Fruit fly (Drosophila melanogaster) whole organism, embryonic: Measurements from ENCODE around the gene CG34305.

Experiments used
- BEAF-32 ChIP-seq: fragments of 200-800 bp; sonication (Bioruptor generic); optimal IDR thresholded peaks from 3 replicates; lab custom pipeline; 2017; ENCODE audit warnings: missing biosample characterization, missing genetic modification characterization, mild to moderate bottlenecking, moderate library complexity, missing genetic modification reagents
- Blimp-1 ChIP-seq: fragments of 200-800 bp; sonication (Bioruptor generic); optimal IDR thresholded peaks from 3 replicates; lab custom pipeline; 2018; ENCODE audit warnings: missing biosample characterization, missing genetic modification characterization, mild to moderate bottlenecking, moderate library complexity, missing genetic modification reagents
- CG11695 ChIP-seq: fragments of 200-800 bp; sonication (Bioruptor generic); IDR thresholded peaks from 3 replicates; pipeline ENCODE4 v1.3.6; 2022; ENCODE audit warnings: missing biosample characterization, missing genetic modification characterization
- CG12769 ChIP-seq: fragments of 200-800 bp; sonication (Bioruptor generic); optimal IDR thresholded peaks from 2 replicates; lab custom pipeline; 2019; ENCODE audit warnings: missing biosample characterization, mild to moderate bottlenecking, missing genetic modification characterization, moderate library complexity
- CG13287 ChIP-seq: fragments of 200-800 bp; sonication (Bioruptor generic); IDR thresholded peaks from 2 replicates; pipeline ENCODE4 v1.3.6; 2022; ENCODE audit warnings: missing biosample characterization, missing genetic modification characterization; ENCODE audit not compliant: partially characterized antibody
- CG14441 ChIP-seq: fragments of 200-800 bp; sonication (Bioruptor generic); IDR thresholded peaks from 2 replicates; pipeline ENCODE4 v1.3.6; 2022; ENCODE audit warnings: missing biosample characterization, missing genetic modification characterization
- CG17186 ChIP-seq: fragments of 200-800 bp; sonication (Bioruptor generic); optimal IDR thresholded peaks from 3 replicates; lab custom pipeline; 2017; ENCODE audit warnings: missing biosample characterization, missing genetic modification reagents, missing genetic modification characterization
- CG17361 ChIP-seq: fragments of 200-800 bp; sonication (Bioruptor generic); IDR thresholded peaks from 3 replicates; pipeline ENCODE4 v1.3.6; 2022; ENCODE audit warnings: missing biosample characterization, missing genetic modification characterization
- CG17612 ChIP-seq: fragments of 200-800 bp; sonication (Bioruptor generic); IDR thresholded peaks from 2 replicates; pipeline ENCODE4 v1.3.6; 2022; ENCODE audit warnings: missing biosample characterization, missing genetic modification characterization
- CG17829 ChIP-seq: fragments of 200-800 bp; optimal IDR thresholded peaks from 2 replicates; lab custom pipeline; 2019; ENCODE audit warnings: missing biosample characterization, mild to moderate bottlenecking, missing genetic modification characterization, moderate library complexity
- CG18476 ChIP-seq: fragments of 200-800 bp; sonication (Bioruptor generic); optimal IDR thresholded peaks from 2 replicates; lab custom pipeline; 2016; ENCODE audit warnings: missing biosample characterization, mild to moderate bottlenecking, missing genetic modification characterization
- CG2116 ChIP-seq: fragments of 200-800 bp; sonication (Bioruptor generic); optimal IDR thresholded peaks from 3 replicates; lab custom pipeline; 2018; ENCODE audit warnings: missing biosample characterization, mild to moderate bottlenecking, missing genetic modification characterization
- CG2199 ChIP-seq: fragments of 200-800 bp; sonication (Bioruptor generic); IDR thresholded peaks from 3 replicates; pipeline ENCODE4 v1.3.6; 2022; ENCODE audit warnings: missing biosample characterization, missing genetic modification characterization
- CG33213 ChIP-seq: fragments of 200-800 bp; sonication (Bioruptor generic); optimal IDR thresholded peaks from 3 replicates; lab custom pipeline; 2016; ENCODE audit warnings: missing biosample characterization, missing genetic modification characterization
- CG34376 ChIP-seq: fragments of 200-800 bp; sonication (Bioruptor generic); optimal IDR thresholded peaks from 2 replicates; lab custom pipeline; 2018; ENCODE audit warnings: missing biosample characterization, mild to moderate bottlenecking, missing genetic modification characterization
- CG42726 ChIP-seq: fragments of 200-800 bp; sonication (Bioruptor generic); IDR thresholded peaks from 2 replicates; pipeline ENCODE4 v1.3.6; 2022; ENCODE audit warnings: missing biosample characterization, missing genetic modification characterization; ENCODE audit not compliant: partially characterized antibody
- CG43689 ChIP-seq: fragments of 200-800 bp; sonication (Bioruptor generic); IDR thresholded peaks from 2 replicates; pipeline ENCODE4 v1.3.6; 2022; ENCODE audit warnings: missing biosample characterization, missing genetic modification characterization
- CG6175 ChIP-seq: fragments of 200-800 bp; sonication (Bioruptor generic); IDR thresholded peaks from 3 replicates; pipeline ENCODE4 v1.3.6; 2022; ENCODE audit warnings: missing biosample characterization, missing genetic modification characterization
- CG6765 ChIP-seq: fragments of 200-800 bp; sonication (Bioruptor generic); optimal IDR thresholded peaks from 3 replicates; lab custom pipeline; 2017; ENCODE audit warnings: missing biosample characterization, mild to moderate bottlenecking, missing genetic modification characterization
- CG6791 ChIP-seq: fragments of 200-800 bp; sonication (Bioruptor generic); IDR thresholded peaks from 3 replicates; pipeline ENCODE4 v1.3.6; 2022; ENCODE audit warnings: missing biosample characterization, missing genetic modification characterization; ENCODE audit not compliant: partially characterized antibody
- CG7556 ChIP-seq: fragments of 200-800 bp; sonication (Bioruptor generic); optimal IDR thresholded peaks from 2 replicates; lab custom pipeline; 2017; ENCODE audit warnings: missing biosample characterization, mild to moderate bottlenecking, missing genetic modification characterization
- CG9876 ChIP-seq: fragments of 200-800 bp; sonication (Bioruptor generic); optimal IDR thresholded peaks from 2 replicates; lab custom pipeline; 2016; ENCODE audit warnings: missing biosample characterization, missing genetic modification characterization
- CTCF ChIP-seq: fragments of 200-800 bp; sonication (Bioruptor generic); optimal IDR thresholded peaks from 2 replicates; lab custom pipeline; 2017; ENCODE audit warnings: missing biosample characterization, mild to moderate bottlenecking, missing genetic modification characterization, moderate library complexity
- Dip3 ChIP-seq: fragments of 200-800 bp; sonication (Bioruptor generic); optimal IDR thresholded peaks from 3 replicates; lab custom pipeline; 2016; ENCODE audit warnings: missing biosample characterization, missing genetic modification characterization
- Doc3 ChIP-seq: fragments of 200-800 bp; sonication (Bioruptor generic); IDR thresholded peaks from 3 replicates; pipeline ENCODE4 v1.3.6; 2022; ENCODE audit warnings: missing biosample characterization, missing genetic modification characterization; ENCODE audit not compliant: partially characterized antibody
- E2f2 ChIP-seq: fragments of 200-800 bp; sonication (Bioruptor generic); IDR thresholded peaks from 2 replicates; pipeline ENCODE4 v1.3.6; 2022; ENCODE audit warnings: missing biosample characterization, missing genetic modification characterization
- HmgZ ChIP-seq: fragments of 200-800 bp; sonication (Bioruptor generic); optimal IDR thresholded peaks from 2 replicates; lab custom pipeline; 2018; ENCODE audit warnings: missing biosample characterization, mild to moderate bottlenecking, missing genetic modification characterization
- Hmr ChIP-seq: fragments of 200-800 bp; sonication (Bioruptor generic); optimal IDR thresholded peaks from 3 replicates; lab custom pipeline; 2017; ENCODE audit warnings: mild to moderate bottlenecking, missing biosample characterization, missing genetic modification reagents, missing genetic modification characterization
- Hr3 ChIP-seq: fragments of 200-800 bp; sonication (Bioruptor generic); optimal IDR thresholded peaks from 3 replicates; lab custom pipeline; 2016; ENCODE audit warnings: missing biosample characterization, missing genetic modification characterization
- Hr39 ChIP-seq: fragments of >200 bp; optimal IDR thresholded peaks from 2 replicates; lab custom pipeline; 2017
- Lhr ChIP-seq: fragments of 200-800 bp; sonication (Bioruptor generic); optimal IDR thresholded peaks from 3 replicates; lab custom pipeline; 2017; ENCODE audit warnings: mild to moderate bottlenecking, missing biosample characterization, missing genetic modification reagents, missing genetic modification characterization
- Poxn ChIP-seq: fragments of 200-800 bp; sonication (Bioruptor generic); IDR thresholded peaks from 2 replicates; pipeline ENCODE4 v1.3.6; 2022; ENCODE audit warnings: missing biosample characterization, missing genetic modification characterization
- Scr ChIP-seq: fragments of 200-800 bp; sonication (Bioruptor generic); IDR thresholded peaks from 2 replicates; pipeline ENCODE4 v1.3.6; 2022; ENCODE audit warnings: missing biosample characterization, missing genetic modification characterization; ENCODE audit not compliant: partially characterized antibody
- Sin3A ChIP-seq: fragments of >200 bp; optimal IDR thresholded peaks from 2 replicates; lab custom pipeline; 2018
- Sry-δ ChIP-seq: fragments of 200-800 bp; sonication (Bioruptor generic); optimal IDR thresholded peaks from 2 replicates; lab custom pipeline; 2016; ENCODE audit warnings: missing biosample characterization, missing genetic modification characterization
- YL-1 ChIP-seq: fragments of 200-800 bp; sonication (Bioruptor generic); optimal IDR thresholded peaks from 3 replicates; lab custom pipeline; 2017; ENCODE audit warnings: missing biosample characterization, mild to moderate bottlenecking, missing genetic modification characterization
- bbx ChIP-seq: fragments of 200-800 bp; sonication (Bioruptor generic); IDR thresholded peaks from 2 replicates; pipeline ENCODE4 v1.3.6; 2022; ENCODE audit warnings: missing biosample characterization, missing genetic modification characterization; ENCODE audit not compliant: partially characterized antibody
- crp ChIP-seq, 2 experiments: fragments of 200-800 bp; sonication (Bioruptor generic); optimal IDR thresholded peaks; 2 replicates in 1 of 2; 3 replicates in 1 of 2; lab custom pipeline; 2017; ENCODE audit warnings: missing biosample characterization in 2 of 2, missing genetic modification characterization in 2 of 2, mild to moderate bottlenecking in 1 of 2, moderate library complexity in 1 of 2
- dm ChIP-seq: fragments of 200-800 bp; sonication (Bioruptor generic); optimal IDR thresholded peaks from 3 replicates; lab custom pipeline; 2016; ENCODE audit warnings: missing biosample characterization, missing genetic modification characterization
- grn ChIP-seq: fragments of 200-800 bp; sonication (Bioruptor generic); optimal IDR thresholded peaks from 3 replicates; lab custom pipeline; 2017; ENCODE audit warnings: missing biosample characterization, missing genetic modification characterization
- her ChIP-seq: fragments of 200-800 bp; sonication (Bioruptor generic); optimal IDR thresholded peaks from 2 replicates; lab custom pipeline; 2016; ENCODE audit warnings: missing biosample characterization, missing genetic modification characterization
- hkb ChIP-seq, 2 experiments: fragments of 200-800 bp in 1 of 2; fragments of >200 bp in 1 of 2; sonication (Bioruptor generic) in 1 of 2; IDR thresholded peaks in 1 of 2; optimal IDR thresholded peaks in 1 of 2; 2 replicates each; pipeline versions ENCODE4 v1.3.6 to Lab custom; 2017 to 2022; ENCODE audit warnings: missing biosample characterization in 1 of 2, missing genetic modification characterization in 1 of 2
- inv ChIP-seq: fragments of 200-800 bp; sonication (Bioruptor generic); IDR thresholded peaks from 2 replicates; pipeline ENCODE4 v1.3.6; 2022; ENCODE audit warnings: missing biosample characterization, missing genetic modification characterization; ENCODE audit not compliant: partially characterized antibody
- knrl ChIP-seq: fragments of 200-800 bp; sonication (Bioruptor generic); IDR thresholded peaks from 3 replicates; pipeline ENCODE4 v1.3.6; 2022; ENCODE audit warnings: missing biosample characterization, missing genetic modification characterization; ENCODE audit not compliant: partially characterized antibody
- peb ChIP-seq: fragments of 200-800 bp; sonication (Bioruptor generic); IDR thresholded peaks from 2 replicates; pipeline ENCODE4 v1.3.6; 2022; ENCODE audit warnings: missing biosample characterization, missing genetic modification characterization
- pzg ChIP-seq: fragments of 200-800 bp; sonication (Bioruptor generic); optimal IDR thresholded peaks from 3 replicates; lab custom pipeline; 2018; ENCODE audit warnings: missing biosample characterization, mild to moderate bottlenecking, missing genetic modification characterization, moderate library complexity
- slou ChIP-seq: fragments of 200-800 bp; sonication (Bioruptor generic); optimal IDR thresholded peaks from 3 replicates; lab custom pipeline; 2016; ENCODE audit warnings: missing biosample characterization, missing genetic modification characterization
- ttk ChIP-seq: fragments of 200-800 bp; sonication (Bioruptor generic); IDR thresholded peaks from 2 replicates; pipeline ENCODE4 v2.1.2; 2022; ENCODE audit warnings: missing biosample characterization, missing genetic modification characterization
- unc-4 ChIP-seq: fragments of 200-800 bp; sonication (Bioruptor generic); IDR thresholded peaks from 2 replicates; pipeline ENCODE4 v1.3.6; 2022; ENCODE audit warnings: missing biosample characterization, missing genetic modification characterization; ENCODE audit not compliant: partially characterized antibody
- wdn ChIP-seq: fragments of 200-800 bp; sonication (Bioruptor generic); IDR thresholded peaks from 2 replicates; pipeline ENCODE4 v1.3.6; 2022; ENCODE audit warnings: missing biosample characterization, missing genetic modification characterization

The CG34305 gene

DNA sequence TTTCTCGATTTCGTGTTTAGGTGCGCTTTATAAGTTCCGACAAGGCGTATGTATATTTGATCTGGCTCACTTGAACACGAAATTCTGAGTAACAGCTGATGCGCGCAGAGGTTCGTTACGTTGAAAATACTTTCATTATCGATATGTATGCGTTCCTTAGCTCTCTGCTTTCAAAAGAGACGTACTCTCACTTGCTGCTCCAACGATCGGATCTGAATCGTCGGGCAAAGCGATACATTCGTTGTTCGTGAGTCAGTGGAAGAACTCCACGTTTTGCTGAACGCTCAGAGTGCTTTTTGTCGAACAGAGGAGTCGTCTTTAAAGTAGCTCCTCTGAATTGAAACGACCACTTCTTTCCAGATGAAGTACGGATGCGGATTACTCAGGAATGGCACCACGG, 45.9 kb downstream of the CG34305 start, which contains the start of gene beta-Man (continued):
- TF ChIP-seq hkb (optimal IDR thresholded peaks at IDR 0.05; lab: Kevin White, UChicago): no peak
- 0 out of 2 replicates have a peak, but pooled peaks have one; percentile 21 for TF ChIP-seq hkb (GFP tag; IDR thresholded peaks at IDR 0.05; lab: Robert Waterston, UW)
- TF ChIP-seq CG42726 (GFP tag; lab: Robert Waterston, UW): peak; percentile 42; the same call in 1 of the 2 replicates
- no peak for TF ChIP-seq CG9876 (GFP tag; lab: Kevin White, UChicago)
- TF ChIP-seq crp (GFP tag; optimal IDR thresholded peaks at IDR 0.05; lab: Kevin White, UChicago): peak; percentile 53 to 92
- TF ChIP-seq CG6791: peak; percentile 61; the same call in 2 of the 3 replicates
- no peak for TF ChIP-seq CG18476
- TF ChIP-seq CG17612: no peak
- peak; percentile 22; the same call in 1 of the 2 replicates for TF ChIP-seq inv (GFP tag; lab: Robert Waterston, UW)
- peak; percentile 58; the same call in 1 of the 3 replicates for TF ChIP-seq CG2199 (GFP tag; lab: Robert Waterston, UW)
- no peak for TF ChIP-seq Dip3 (GFP tag; lab: Kevin White, UChicago)
- TF ChIP-seq knrl: peak; percentile 53
- peak; percentile 98 for TF ChIP-seq her
- peak; percentile 54 for TF ChIP-seq bbx (GFP tag; lab: Robert Waterston, UW)
- TF ChIP-seq CG7556: no peak
- TF ChIP-seq Poxn (GFP tag; lab: Robert Waterston, UW): no peak
- TF ChIP-seq pzg (GFP tag; lab: Kevin White, UChicago): peak; percentile 73
- TF ChIP-seq CG11695 (GFP tag; lab: Robert Waterston, UW): no peak
- no peak for TF ChIP-seq grn
- peak; percentile 34; the same call in 1 of the 2 replicates for TF ChIP-seq E2f2 (GFP tag; lab: Robert Waterston, UW)
- no peak; the same call in 2 of the 3 replicates for TF ChIP-seq Doc3 (GFP tag; lab: Robert Waterston, UW)
- TF ChIP-seq Hr3 (GFP tag; lab: Kevin White, UChicago): no peak
- peak; percentile 34 for TF ChIP-seq Scr
- TF ChIP-seq CG2116 (GFP tag; lab: Kevin White, UChicago): peak; percentile 12
- peak; percentile 50 for TF ChIP-seq HmgZ (tag; lab: Kevin White, UChicago)
- peak; percentile 75 for TF ChIP-seq Blimp-1 (GFP tag; lab: Kevin White, UChicago)
- TF ChIP-seq Sry-δ (GFP tag; lab: Kevin White, UChicago): peak; percentile 51
- TF ChIP-seq CG6765 (GFP tag; lab: Kevin White, UChicago): peak; percentile 19
- TF ChIP-seq CG13287 (GFP tag; lab: Robert Waterston, UW): peak; percentile 47; the same call in 1 of the 2 replicates
- TF ChIP-seq wdn (GFP tag; lab: Robert Waterston, UW): no peak
- no peak for TF ChIP-seq YL-1 (GFP tag; lab: Kevin White, UChicago)
- TF ChIP-seq CG6175 (GFP tag; lab: Robert Waterston, UW): no peak
- peak; percentile 64 for TF ChIP-seq BEAF-32 (GFP tag; lab: Kevin White, UChicago)
- TF ChIP-seq CG14441 (GFP tag; lab: Robert Waterston, UW): no peak
- TF ChIP-seq CG12769 (tag; lab: Kevin White, UChicago): peak; percentile 35
- TF ChIP-seq CG34376 (GFP tag; lab: Kevin White, UChicago): peak; percentile 56
- TF ChIP-seq dm: peak; percentile 32
- TF ChIP-seq CG17361 (GFP tag; lab: Robert Waterston, UW): no peak
- peak; percentile 11 for TF ChIP-seq CG17829 (tag; lab: Kevin White, UChicago)
- peak; percentile 79 for TF ChIP-seq CG17186 (GFP tag; lab: Kevin White, UChicago)
- TF ChIP-seq CG33213: peak; percentile 76
- TF ChIP-seq ttk (GFP tag; lab: Robert Waterston, UW): no peak
- peak; percentile 17 for TF ChIP-seq Hmr
- TF ChIP-seq peb (GFP tag; lab: Robert Waterston, UW): no peak
- no peak for TF ChIP-seq CTCF
- TF ChIP-seq unc-4 (GFP tag; lab: Robert Waterston, UW): peak; percentile 35; the same call in 1 of the 2 replicates
- TF ChIP-seq slou (GFP tag; lab: Kevin White, UChicago): no peak
- TF ChIP-seq CG43689 (GFP tag; lab: Robert Waterston, UW): no peak
- TF ChIP-seq Sin3A: no peak
- no peak for TF ChIP-seq Hr39
- peak; percentile 90 for TF ChIP-seq Lhr (GFP tag; lab: Kevin White, UChicago)
